Fruit fly (Drosophila melanogaster) whole organism, embryonic: ENCODE data around the gene CG33773.

ENCODE experiments used
- CG18619 ChIP-seq: fragments of 200-800 bp; sonication (Bioruptor generic); optimal IDR thresholded peaks from 3 replicates; lab custom pipeline; 2017; ENCODE audit warnings: missing biosample characterization, mild to moderate bottlenecking, missing genetic modification characterization
- Opbp ChIP-seq: fragments of 200-800 bp; sonication (Bioruptor generic); IDR thresholded peaks from 3 replicates; pipeline ENCODE4 v1.3.6; 2022; ENCODE audit warnings: missing biosample characterization, missing genetic modification characterization; ENCODE audit not compliant: partially characterized antibody
- kah ChIP-seq: fragments of 200-800 bp; sonication (Bioruptor generic); optimal IDR thresholded peaks from 2 replicates; lab custom pipeline; 2018; ENCODE audit warnings: missing biosample characterization, mild to moderate bottlenecking, missing genetic modification characterization

- TF ChIP-seq Opbp (GFP tag; lab: Robert Waterston, UW): no peak
- no peak for TF ChIP-seq CG18619 (GFP tag; lab: Kevin White, UChicago)
- no peak for TF ChIP-seq kah
Observed at dm6 chr3R:31010086-31010485, 25.1 kb upstream of the CG33773 start.
